Worm (Caenorhabditis elegans) whole organism, L2 larva: ENCODE results near the gene B0001.7.

ENCODE experiments used
- ZK546.5 ChIP-seq: sonication (generic microtip); optimal IDR thresholded peaks from 2 replicates; lab custom pipeline; 2017; ENCODE audit warnings: missing biosample characterization, missing genetic modification characterization
- nhr-11 ChIP-seq: fragments of 150-350 bp; optimal IDR thresholded peaks from 2 replicates; lab custom pipeline; 2014; ENCODE audit warnings: missing biosample characterization, missing genetic modification characterization
- unc-62 ChIP-seq: fragments of 150-350 bp; optimal IDR thresholded peaks from 2 replicates; lab custom pipeline; 2014; ENCODE audit warnings: missing biosample characterization, missing genetic modification reagents, missing genetic modification characterization

- TF ChIP-seq unc-62 (GFP tag; lab: Kevin White, UChicago) (no peak), nhr-11 (tag; lab: Kevin White, UChicago) (no peak), ZK546.5 (tag; lab: Kevin White, UChicago) (no peak)
Observed at ce11 chrIV:12121076-12121475, 33.0 kb downstream of the B0001.7 start, which contains the start of the genes ddb-1 and M18.6.
